Fruit fly (Drosophila melanogaster) whole organism, embryonic: ENCODE data around the gene Hr38.

Experiments used
- Atf-2 ChIP-seq: fragments of 200-800 bp; sonication (Bioruptor generic); optimal IDR thresholded peaks from 2 replicates; lab custom pipeline; 2016; ENCODE audit warnings: missing biosample characterization, missing genetic modification characterization
- Atf3 ChIP-seq: fragments of 200-800 bp; sonication (Bioruptor generic); optimal IDR thresholded peaks from 3 replicates; lab custom pipeline; 2016; ENCODE audit warnings: missing biosample characterization, missing genetic modification characterization
- Blimp-1 ChIP-seq: fragments of 200-800 bp; sonication (Bioruptor generic); optimal IDR thresholded peaks from 3 replicates; lab custom pipeline; 2018; ENCODE audit warnings: missing biosample characterization, missing genetic modification characterization, mild to moderate bottlenecking, moderate library complexity, missing genetic modification reagents
- CG10431 ChIP-seq: fragments of 200-800 bp; sonication (Bioruptor generic); optimal IDR thresholded peaks from 3 replicates; lab custom pipeline; 2018; ENCODE audit warnings: missing biosample characterization, mild to moderate bottlenecking, missing genetic modification characterization
- CG11456 ChIP-seq: fragments of 200-800 bp; sonication (Bioruptor generic); IDR thresholded peaks from 3 replicates; pipeline ENCODE4 v1.3.6; 2022; ENCODE audit warnings: missing biosample characterization, missing genetic modification characterization
- CG12071 ChIP-seq: fragments of 200-800 bp; sonication (Bioruptor generic); optimal IDR thresholded peaks from 3 replicates; lab custom pipeline; 2018; ENCODE audit warnings: missing biosample characterization, mild to moderate bottlenecking, missing genetic modification characterization
- CG13123 ChIP-seq: fragments of 200-800 bp; sonication (Bioruptor generic); optimal IDR thresholded peaks from 2 replicates; lab custom pipeline; 2016; ENCODE audit warnings: missing biosample characterization, missing genetic modification characterization
- CG17385 ChIP-seq: fragments of 200-800 bp; sonication (Bioruptor generic); optimal IDR thresholded peaks from 3 replicates; lab custom pipeline; 2018; ENCODE audit warnings: missing biosample characterization, mild to moderate bottlenecking, missing genetic modification characterization
- CG17802 ChIP-seq: fragments of 200-800 bp; sonication (Bioruptor generic); optimal IDR thresholded peaks from 2 replicates; lab custom pipeline; 2018; ENCODE audit warnings: missing biosample characterization, mild to moderate bottlenecking, missing genetic modification characterization, moderate library complexity
- CG18599 ChIP-seq: fragments of 200-800 bp; sonication (Bioruptor generic); optimal IDR thresholded peaks from 3 replicates; lab custom pipeline; 2017; ENCODE audit warnings: missing biosample characterization, missing genetic modification characterization, mild to moderate bottlenecking, moderate library complexity, missing genetic modification reagents
- CG30020 ChIP-seq: fragments of 200-800 bp; optimal IDR thresholded peaks from 2 replicates; lab custom pipeline; 2019; ENCODE audit warnings: missing biosample characterization, mild to moderate bottlenecking, missing genetic modification characterization, moderate library complexity
- CG31365 ChIP-seq: fragments of 200-800 bp; sonication (Bioruptor generic); optimal IDR thresholded peaks from 2 replicates; lab custom pipeline; 2018; ENCODE audit warnings: missing biosample characterization, mild to moderate bottlenecking, missing genetic modification characterization
- CG31441 ChIP-seq: fragments of 200-800 bp; sonication (Bioruptor generic); IDR thresholded peaks from 2 replicates; pipeline ENCODE4 v1.3.6; 2022; ENCODE audit warnings: missing biosample characterization, missing genetic modification characterization
- CG3995 ChIP-seq: fragments of 200-800 bp; sonication (Bioruptor generic); optimal IDR thresholded peaks from 3 replicates; lab custom pipeline; 2016; ENCODE audit warnings: missing biosample characterization, missing genetic modification characterization
- CG4730 ChIP-seq: fragments of 200-800 bp; sonication (Bioruptor generic); IDR thresholded peaks from 2 replicates; pipeline ENCODE4 v1.3.6; 2022; ENCODE audit warnings: missing biosample characterization, missing genetic modification characterization
- CG7745 ChIP-seq: fragments of 200-800 bp; sonication (Bioruptor generic); optimal IDR thresholded peaks from 2 replicates; lab custom pipeline; 2018; ENCODE audit warnings: missing biosample characterization, mild to moderate bottlenecking, missing genetic modification characterization, moderate library complexity
- CG8281 ChIP-seq: fragments of 200-800 bp; sonication (Bioruptor generic); optimal IDR thresholded peaks from 2 replicates; lab custom pipeline; 2018; ENCODE audit warnings: missing biosample characterization, mild to moderate bottlenecking, missing genetic modification characterization, moderate library complexity
- CG9876 ChIP-seq: fragments of 200-800 bp; sonication (Bioruptor generic); optimal IDR thresholded peaks from 2 replicates; lab custom pipeline; 2016; ENCODE audit warnings: missing biosample characterization, missing genetic modification characterization
- Deaf1 ChIP-seq: fragments of 200-800 bp; optimal IDR thresholded peaks from 3 replicates; lab custom pipeline; 2019; ENCODE audit warnings: missing biosample characterization, mild to moderate bottlenecking, missing genetic modification characterization, moderate library complexity
- Hey ChIP-seq: fragments of 200-800 bp; sonication (Bioruptor generic); optimal IDR thresholded peaks from 3 replicates; lab custom pipeline; 2018; ENCODE audit warnings: missing biosample characterization, mild to moderate bottlenecking, missing genetic modification characterization
- Hmr ChIP-seq: fragments of 200-800 bp; sonication (Bioruptor generic); optimal IDR thresholded peaks from 3 replicates; lab custom pipeline; 2017; ENCODE audit warnings: mild to moderate bottlenecking, missing biosample characterization, missing genetic modification reagents, missing genetic modification characterization
- Hmx ChIP-seq: fragments of 200-800 bp; sonication (Bioruptor generic); optimal IDR thresholded peaks from 2 replicates; lab custom pipeline; 2016; ENCODE audit warnings: missing biosample characterization, missing genetic modification characterization
- Mrtf ChIP-seq: fragments of 200-800 bp; sonication (Bioruptor generic); IDR thresholded peaks from 3 replicates; pipeline ENCODE4 v1.3.6; 2022; ENCODE audit warnings: missing biosample characterization, missing genetic modification characterization
- Myb ChIP-seq: fragments of 200-800 bp; sonication (Bioruptor generic); optimal IDR thresholded peaks from 2 replicates; lab custom pipeline; 2016; ENCODE audit warnings: missing biosample characterization, missing genetic modification characterization
- NC2β ChIP-seq: fragments of 200-800 bp; sonication (Bioruptor generic); optimal IDR thresholded peaks from 2 replicates; lab custom pipeline; 2016; ENCODE audit warnings: missing biosample characterization, missing genetic modification characterization
- Oli ChIP-seq: fragments of 200-800 bp; sonication (Bioruptor generic); optimal IDR thresholded peaks from 2 replicates; lab custom pipeline; 2018; ENCODE audit warnings: missing biosample characterization, mild to moderate bottlenecking, missing genetic modification characterization, moderate library complexity
- Stat92E ChIP-seq, 3 experiments: fragments of >200 bp in 2 of 3; fragments of 200-800 bp in 1 of 3; sonication (Bioruptor generic) in 1 of 3; optimal IDR thresholded peaks; 2 replicates each; lab custom pipeline; 2017 to 2019; ENCODE audit warnings: missing biosample characterization in 3 of 3, missing genetic modification characterization in 3 of 3, mild to moderate bottlenecking in 1 of 3, moderate library complexity in 1 of 3
- Taf1 ChIP-seq: fragments of 200-800 bp; sonication (Bioruptor generic); IDR thresholded peaks from 2 replicates; pipeline ENCODE4 v1.3.6; 2022; ENCODE audit warnings: missing biosample characterization, missing genetic modification characterization
- ac ChIP-seq: fragments of 200-800 bp; sonication (Bioruptor generic); optimal IDR thresholded peaks from 3 replicates; lab custom pipeline; 2017; ENCODE audit warnings: missing biosample characterization, mild to moderate bottlenecking, missing genetic modification characterization
- bab2 ChIP-seq: fragments of 200-800 bp; sonication (Bioruptor generic); optimal IDR thresholded peaks from 2 replicates; lab custom pipeline; 2016; ENCODE audit warnings: missing biosample characterization, missing genetic modification characterization
- bbx ChIP-seq: fragments of 200-800 bp; sonication (Bioruptor generic); IDR thresholded peaks from 2 replicates; pipeline ENCODE4 v1.3.6; 2022; ENCODE audit warnings: missing biosample characterization, missing genetic modification characterization; ENCODE audit not compliant: partially characterized antibody
- chinmo ChIP-seq: fragments of 200-800 bp; sonication (Bioruptor generic); IDR thresholded peaks from 4 replicates; pipeline ENCODE4 v1.3.6; 2022; ENCODE audit warnings: missing biosample characterization, missing genetic modification characterization; ENCODE audit not compliant: partially characterized antibody
- fru ChIP-seq: fragments of >200 bp; optimal IDR thresholded peaks from 2 replicates; lab custom pipeline; 2017
- gcm ChIP-seq: fragments of 200-800 bp; sonication (Bioruptor generic); optimal IDR thresholded peaks from 2 replicates; lab custom pipeline; 2019; ENCODE audit warnings: missing biosample characterization, mild to moderate bottlenecking, missing genetic modification characterization, moderate library complexity
- gcm2 ChIP-seq: fragments of 200-800 bp; sonication (Bioruptor generic); optimal IDR thresholded peaks from 2 replicates; lab custom pipeline; 2016; ENCODE audit warnings: missing biosample characterization, missing genetic modification characterization
- gfzf ChIP-seq: fragments of 200-800 bp; sonication (Bioruptor generic); optimal IDR thresholded peaks from 2 replicates; lab custom pipeline; 2016; ENCODE audit warnings: missing biosample characterization, mild to moderate bottlenecking, missing genetic modification characterization, moderate library complexity
- ham ChIP-seq: fragments of 200-800 bp; sonication (Bioruptor generic); IDR thresholded peaks from 2 replicates; pipeline ENCODE4 v1.3.6; 2022; ENCODE audit warnings: missing biosample characterization, missing genetic modification characterization
- kah ChIP-seq: fragments of 200-800 bp; sonication (Bioruptor generic); optimal IDR thresholded peaks from 2 replicates; lab custom pipeline; 2018; ENCODE audit warnings: missing biosample characterization, mild to moderate bottlenecking, missing genetic modification characterization
- lilli ChIP-seq: fragments of 200-800 bp; sonication (Bioruptor generic); optimal IDR thresholded peaks from 3 replicates; lab custom pipeline; 2016; ENCODE audit warnings: missing biosample characterization, missing genetic modification characterization
- mirr ChIP-seq: fragments of 200-800 bp; sonication (Bioruptor generic); optimal IDR thresholded peaks from 3 replicates; lab custom pipeline; 2018; ENCODE audit warnings: missing biosample characterization, mild to moderate bottlenecking, missing genetic modification characterization
- nau ChIP-seq: fragments of 200-800 bp; sonication (Bioruptor generic); optimal IDR thresholded peaks from 3 replicates; lab custom pipeline; 2017; ENCODE audit warnings: missing biosample characterization, mild to moderate bottlenecking, missing genetic modification characterization, missing genetic modification reagents
- pb ChIP-seq: fragments of 200-800 bp; sonication (Bioruptor generic); optimal IDR thresholded peaks from 3 replicates; lab custom pipeline; 2016; ENCODE audit warnings: missing biosample characterization, missing genetic modification characterization
- psq ChIP-seq: fragments of 200-800 bp; sonication (Bioruptor generic); optimal IDR thresholded peaks from 2 replicates; lab custom pipeline; 2017; ENCODE audit warnings: missing biosample characterization, missing genetic modification characterization
- sd ChIP-seq: fragments of 200-800 bp; sonication (Bioruptor generic); optimal IDR thresholded peaks from 3 replicates; lab custom pipeline; 2018; ENCODE audit warnings: missing biosample characterization, mild to moderate bottlenecking, missing genetic modification characterization, moderate library complexity
- sens-2 ChIP-seq: fragments of 200-800 bp; sonication (Bioruptor generic); IDR thresholded peaks from 2 replicates; pipeline ENCODE4 v1.3.6; 2022; ENCODE audit warnings: missing biosample characterization, missing genetic modification characterization
- shn ChIP-seq: fragments of 200-800 bp; sonication (Bioruptor generic); optimal IDR thresholded peaks from 3 replicates; lab custom pipeline; 2016; ENCODE audit warnings: missing biosample characterization, missing genetic modification characterization
- sim ChIP-seq: fragments of 200-800 bp; sonication (Bioruptor generic); IDR thresholded peaks from 2 replicates; pipeline ENCODE4 v1.3.6; 2022; ENCODE audit warnings: missing biosample characterization, missing genetic modification characterization
- vfl ChIP-seq: fragments of 200-800 bp; sonication (Bioruptor generic); optimal IDR thresholded peaks from 2 replicates; lab custom pipeline; 2016; ENCODE audit warnings: missing biosample characterization, missing genetic modification characterization
- wdn ChIP-seq: fragments of 200-800 bp; sonication (Bioruptor generic); IDR thresholded peaks from 2 replicates; pipeline ENCODE4 v1.3.6; 2022; ENCODE audit warnings: missing biosample characterization, missing genetic modification characterization
- z ChIP-seq: fragments of 200-800 bp; sonication (Bioruptor generic); IDR thresholded peaks from 3 replicates; pipeline ENCODE4 v1.3.6; 2022; ENCODE audit warnings: missing biosample characterization, missing genetic modification characterization
- zfh2 ChIP-seq: fragments of 200-800 bp; sonication (Bioruptor generic); optimal IDR thresholded peaks from 2 replicates; lab custom pipeline; 2016; ENCODE audit warnings: missing biosample characterization, missing genetic modification characterization

The Hr38 gene

dm6 chr2L:20758188-20758846, 43.9 kb upstream of the Hr38 start (continued):
- TF ChIP-seq Stat92E (GFP tag; optimal IDR thresholded peaks at IDR 0.05; lab: Kevin White, UChicago): peak in 1 of 3 experiments; percentile 88
- peak; percentile 1 for TF ChIP-seq mirr (GFP tag; lab: Kevin White, UChicago)
- TF ChIP-seq CG7745: no peak
- TF ChIP-seq Blimp-1 (GFP tag; lab: Kevin White, UChicago): peak; percentile 71
- TF ChIP-seq CG31441 (GFP tag; lab: Robert Waterston, UW): no peak
- no peak for TF ChIP-seq lilli (GFP tag; lab: Kevin White, UChicago)
- no peak for TF ChIP-seq Deaf1
- no peak for TF ChIP-seq sens-2 (GFP tag; lab: Robert Waterston, UW)
- TF ChIP-seq Atf3: peak; percentile 42
- TF ChIP-seq chinmo (GFP tag; lab: Robert Waterston, UW): peak; percentile 89; the same call in 3 of the 4 replicates
- no peak for TF ChIP-seq CG30020 (tag; lab: Kevin White, UChicago)
- TF ChIP-seq zfh2 (GFP tag; lab: Kevin White, UChicago): no peak
- no peak for TF ChIP-seq Taf1 (GFP tag; lab: Robert Waterston, UW)
- no peak for TF ChIP-seq CG3995 (GFP tag; lab: Kevin White, UChicago)
- no peak for TF ChIP-seq fru
- TF ChIP-seq CG31365 (tag; lab: Kevin White, UChicago): no peak
- no peak for TF ChIP-seq Mrtf (GFP tag; lab: Robert Waterston, UW)
- no peak for TF ChIP-seq ham (GFP tag; lab: Robert Waterston, UW)
- no peak for TF ChIP-seq CG11456
- 0 out of 3 replicates have a peak, but pooled peaks have one; percentile 5 for TF ChIP-seq z
- TF ChIP-seq pb (GFP tag; lab: Kevin White, UChicago): peak; percentile 17
- peak; percentile 49 for TF ChIP-seq Myb
- TF ChIP-seq CG10431: no peak
- TF ChIP-seq bbx (GFP tag; lab: Robert Waterston, UW): peak; percentile 30; the same call in 1 of the 2 replicates
- no peak for TF ChIP-seq shn (GFP tag; lab: Kevin White, UChicago)
- no peak for TF ChIP-seq CG13123 (GFP tag; lab: Kevin White, UChicago)
- no peak for TF ChIP-seq CG12071 (GFP tag; lab: Kevin White, UChicago)
- TF ChIP-seq Atf-2 (GFP tag; lab: Kevin White, UChicago): peak; percentile 15
- TF ChIP-seq Hey (tag; lab: Kevin White, UChicago): no peak
- no peak for TF ChIP-seq Oli (tag; lab: Kevin White, UChicago)
- no peak for TF ChIP-seq Hmx (GFP tag; lab: Kevin White, UChicago)
- TF ChIP-seq CG4730: no peak
- peak; percentile 26 for TF ChIP-seq gfzf (GFP tag; lab: Kevin White, UChicago)
- no peak for TF ChIP-seq ac (GFP tag; lab: Kevin White, UChicago)
- no peak for TF ChIP-seq NC2β (GFP tag; lab: Kevin White, UChicago)
- peak; percentile 99 for TF ChIP-seq kah
- peak; percentile 25 for TF ChIP-seq CG18599 (GFP tag; lab: Kevin White, UChicago)
- no peak for TF ChIP-seq CG17385
- no peak for TF ChIP-seq bab2 (GFP tag; lab: Kevin White, UChicago)
- TF ChIP-seq wdn (GFP tag; lab: Robert Waterston, UW): no peak
- no peak for TF ChIP-seq CG9876
- no peak for TF ChIP-seq nau (GFP tag; lab: Kevin White, UChicago)
- peak; percentile 97 for TF ChIP-seq sd (tag; lab: Kevin White, UChicago)
- no peak for TF ChIP-seq gcm2
- no peak for TF ChIP-seq CG8281 (tag; lab: Kevin White, UChicago)
- TF ChIP-seq Hmr: no peak
- TF ChIP-seq gcm (GFP tag; lab: Kevin White, UChicago): no peak
- no peak for TF ChIP-seq vfl (GFP tag; lab: Kevin White, UChicago)
- no peak for TF ChIP-seq CG17802 (tag; lab: Kevin White, UChicago)
- no peak for TF ChIP-seq sim (GFP tag; lab: Robert Waterston, UW)
- TF ChIP-seq psq (GFP tag; lab: Kevin White, UChicago): no peak
